Fruit fly (Drosophila melanogaster) whole organism, embryonic: ENCODE data around the gene Mzt1.

Experiments
- Bdp1 ChIP-seq: fragments of 200-800 bp; sonication (Bioruptor generic); optimal IDR thresholded peaks from 3 replicates; lab custom pipeline; 2016; ENCODE audit warnings: missing biosample characterization, missing genetic modification characterization
- CG10267 ChIP-seq: fragments of 200-800 bp; sonication (Bioruptor generic); optimal IDR thresholded peaks from 2 replicates; lab custom pipeline; 2018; ENCODE audit warnings: missing biosample characterization, mild to moderate bottlenecking, missing genetic modification characterization, moderate library complexity
- CG10366 ChIP-seq: fragments of 200-800 bp; sonication (Bioruptor generic); IDR thresholded peaks from 2 replicates; pipeline ENCODE4 v1.3.6; 2022; ENCODE audit warnings: missing biosample characterization, missing genetic modification characterization
- CG10431 ChIP-seq: fragments of 200-800 bp; sonication (Bioruptor generic); optimal IDR thresholded peaks from 3 replicates; lab custom pipeline; 2018; ENCODE audit warnings: missing biosample characterization, mild to moderate bottlenecking, missing genetic modification characterization
- CG10979 ChIP-seq: fragments of 200-800 bp; sonication (Bioruptor generic); optimal IDR thresholded peaks from 2 replicates; lab custom pipeline; 2018; ENCODE audit warnings: missing biosample characterization, mild to moderate bottlenecking, missing genetic modification characterization, moderate library complexity
- CG11085 ChIP-seq: fragments of 200-800 bp; sonication (Bioruptor generic); IDR thresholded peaks from 2 replicates; pipeline ENCODE4 v1.3.6; 2022; ENCODE audit warnings: missing biosample characterization, missing genetic modification characterization
- CG11398 ChIP-seq: fragments of 200-800 bp; sonication (Bioruptor generic); optimal IDR thresholded peaks from 2 replicates; lab custom pipeline; 2016; ENCODE audit warnings: missing biosample characterization, missing genetic modification characterization
- CG11456 ChIP-seq: fragments of 200-800 bp; sonication (Bioruptor generic); IDR thresholded peaks from 3 replicates; pipeline ENCODE4 v1.3.6; 2022; ENCODE audit warnings: missing biosample characterization, missing genetic modification characterization
- CG11504 ChIP-seq: fragments of 200-800 bp; sonication (Bioruptor generic); optimal IDR thresholded peaks from 3 replicates; lab custom pipeline; 2019; ENCODE audit warnings: missing biosample characterization, mild to moderate bottlenecking, missing genetic modification characterization, moderate library complexity
- CG14014 ChIP-seq: fragments of 200-800 bp; sonication (Bioruptor generic); IDR thresholded peaks from 2 replicates; pipeline ENCODE4 v1.3.6; 2022; ENCODE audit warnings: missing biosample characterization, missing genetic modification characterization
- CG14050 ChIP-seq: fragments of 200-800 bp; sonication (Bioruptor generic); IDR thresholded peaks from 3 replicates; pipeline ENCODE4 v1.3.6; 2022; ENCODE audit warnings: missing biosample characterization, missing genetic modification characterization
- CG15269 ChIP-seq: fragments of 200-800 bp; sonication (Bioruptor generic); optimal IDR thresholded peaks from 2 replicates; lab custom pipeline; 2018; ENCODE audit warnings: missing biosample characterization, mild to moderate bottlenecking, missing genetic modification characterization, moderate library complexity
- CG17361 ChIP-seq: fragments of 200-800 bp; sonication (Bioruptor generic); IDR thresholded peaks from 3 replicates; pipeline ENCODE4 v1.3.6; 2022; ENCODE audit warnings: missing biosample characterization, missing genetic modification characterization
- CG17568 ChIP-seq: fragments of 200-800 bp; sonication (Bioruptor generic); optimal IDR thresholded peaks from 2 replicates; lab custom pipeline; 2018; ENCODE audit warnings: missing biosample characterization, mild to moderate bottlenecking, missing genetic modification characterization, moderate library complexity
- CG17912 ChIP-seq: fragments of 200-800 bp; sonication (Bioruptor generic); optimal IDR thresholded peaks from 2 replicates; lab custom pipeline; 2018; ENCODE audit warnings: missing biosample characterization, mild to moderate bottlenecking, missing genetic modification characterization
- CG31441 ChIP-seq: fragments of 200-800 bp; sonication (Bioruptor generic); IDR thresholded peaks from 2 replicates; pipeline ENCODE4 v1.3.6; 2022; ENCODE audit warnings: missing biosample characterization, missing genetic modification characterization
- CG3163 ChIP-seq: fragments of 200-800 bp; sonication (Bioruptor generic); optimal IDR thresholded peaks from 3 replicates; lab custom pipeline; 2016; ENCODE audit warnings: missing biosample characterization, missing genetic modification characterization
- CG3995 ChIP-seq: fragments of 200-800 bp; sonication (Bioruptor generic); optimal IDR thresholded peaks from 3 replicates; lab custom pipeline; 2016; ENCODE audit warnings: missing biosample characterization, missing genetic modification characterization
- CG6272 ChIP-seq: fragments of 200-800 bp; sonication (Bioruptor generic); IDR thresholded peaks from 2 replicates; pipeline ENCODE4 v1.3.6; 2022; ENCODE audit warnings: missing biosample characterization, missing genetic modification characterization
- CG7271 ChIP-seq: fragments of 200-800 bp; sonication (Bioruptor generic); optimal IDR thresholded peaks from 2 replicates; lab custom pipeline; 2018; ENCODE audit warnings: missing biosample characterization, mild to moderate bottlenecking, missing genetic modification characterization, moderate library complexity
- CG7556 ChIP-seq: fragments of 200-800 bp; sonication (Bioruptor generic); optimal IDR thresholded peaks from 2 replicates; lab custom pipeline; 2017; ENCODE audit warnings: missing biosample characterization, mild to moderate bottlenecking, missing genetic modification characterization
- CG7987 ChIP-seq: fragments of 200-800 bp; sonication (Bioruptor generic); optimal IDR thresholded peaks from 2 replicates; lab custom pipeline; 2018; ENCODE audit warnings: missing biosample characterization, mild to moderate bottlenecking, missing genetic modification characterization, moderate library complexity
- CG8359 ChIP-seq: fragments of 200-800 bp; sonication (Bioruptor generic); optimal IDR thresholded peaks from 2 replicates; lab custom pipeline; 2017; ENCODE audit warnings: missing biosample characterization, mild to moderate bottlenecking, missing genetic modification characterization, borderline replicate concordance
- CG8388 ChIP-seq: fragments of 200-800 bp; sonication (Bioruptor generic); optimal IDR thresholded peaks from 2 replicates; lab custom pipeline; 2019; ENCODE audit warnings: missing biosample characterization, mild to moderate bottlenecking, missing genetic modification characterization, moderate library complexity
- CkIIα-i1 ChIP-seq: fragments of 200-800 bp; sonication (Bioruptor generic); IDR thresholded peaks from 2 replicates; pipeline ENCODE4 v1.3.6; 2022; ENCODE audit warnings: missing biosample characterization, missing genetic modification characterization
- D19B ChIP-seq: fragments of 200-800 bp; sonication (Bioruptor generic); optimal IDR thresholded peaks from 2 replicates; lab custom pipeline; 2017; ENCODE audit warnings: missing biosample characterization, mild to moderate bottlenecking, missing genetic modification characterization
- HLH54F ChIP-seq: fragments of 200-800 bp; sonication (Bioruptor generic); optimal IDR thresholded peaks from 3 replicates; lab custom pipeline; 2016; ENCODE audit warnings: missing biosample characterization, missing genetic modification characterization
- HLHmδ ChIP-seq: fragments of 200-800 bp; sonication (Bioruptor generic); optimal IDR thresholded peaks from 2 replicates; lab custom pipeline; 2018; ENCODE audit warnings: missing biosample characterization, mild to moderate bottlenecking, missing genetic modification characterization, moderate library complexity
- Lim3 ChIP-seq: fragments of 200-800 bp; sonication (Bioruptor generic); IDR thresholded peaks from 2 replicates; pipeline ENCODE4 v1.3.6; 2022; ENCODE audit warnings: missing biosample characterization, missing genetic modification characterization
- MESR4 ChIP-seq: fragments of 200-800 bp; sonication (Bioruptor generic); optimal IDR thresholded peaks from 2 replicates; lab custom pipeline; 2018; ENCODE audit warnings: missing biosample characterization, mild to moderate bottlenecking, missing genetic modification characterization, moderate library complexity
- Mrtf ChIP-seq: fragments of 200-800 bp; sonication (Bioruptor generic); IDR thresholded peaks from 3 replicates; pipeline ENCODE4 v1.3.6; 2022; ENCODE audit warnings: missing biosample characterization, missing genetic modification characterization
- Ravus ChIP-seq: fragments of 200-800 bp; sonication (Bioruptor generic); IDR thresholded peaks from 2 replicates; pipeline ENCODE4 v1.3.6; 2022; ENCODE audit warnings: missing biosample characterization, missing genetic modification characterization
- Rfx ChIP-seq: fragments of 200-800 bp; sonication (Bioruptor generic); IDR thresholded peaks from 2 replicates; pipeline ENCODE4 v1.3.6; 2022; ENCODE audit warnings: missing biosample characterization, missing genetic modification characterization
- al ChIP-seq: fragments of 200-800 bp; sonication (Bioruptor generic); IDR thresholded peaks from 2 replicates; pipeline ENCODE4 v1.3.6; 2022; ENCODE audit warnings: missing biosample characterization, missing genetic modification characterization
- ash1 ChIP-seq: fragments of 200-800 bp; sonication (Bioruptor generic); optimal IDR thresholded peaks from 2 replicates; lab custom pipeline; 2018; ENCODE audit warnings: missing biosample characterization, mild to moderate bottlenecking, missing genetic modification characterization
- ato ChIP-seq: fragments of 200-800 bp; sonication (Bioruptor generic); IDR thresholded peaks from 2 replicates; pipeline ENCODE4 v1.3.6; 2022; ENCODE audit warnings: missing biosample characterization, missing genetic modification characterization; ENCODE audit not compliant: partially characterized antibody
- crc ChIP-seq: fragments of 200-800 bp; sonication (Bioruptor generic); optimal IDR thresholded peaks from 2 replicates; lab custom pipeline; 2016; ENCODE audit warnings: missing biosample characterization, missing genetic modification characterization
- crol ChIP-seq: fragments of 200-800 bp; sonication (Bioruptor generic); IDR thresholded peaks from 2 replicates; pipeline ENCODE4 v1.3.6; 2022; ENCODE audit warnings: missing biosample characterization, missing genetic modification characterization
- exex ChIP-seq: fragments of 200-800 bp; sonication (Bioruptor generic); optimal IDR thresholded peaks from 4 replicates; lab custom pipeline; 2018; ENCODE audit warnings: missing biosample characterization, mild to moderate bottlenecking, missing genetic modification characterization, moderate library complexity
- grau ChIP-seq: fragments of 200-800 bp; optimal IDR thresholded peaks from 3 replicates; lab custom pipeline; 2019; ENCODE audit warnings: missing biosample characterization, mild to moderate bottlenecking, missing genetic modification characterization, moderate library complexity
- lola ChIP-seq, 3 experiments: fragments of >200 bp in 2 of 3; fragments of 200-800 bp in 1 of 3; sonication (Bioruptor generic) in 1 of 3; optimal IDR thresholded peaks; 2 replicates each; lab custom pipeline; 2017 to 2019; ENCODE audit warnings: missing biosample characterization in 3 of 3, missing genetic modification characterization in 3 of 3, mild to moderate bottlenecking in 1 of 3, moderate library complexity in 1 of 3
- p53 ChIP-seq: fragments of 200-800 bp; sonication (Bioruptor generic); optimal IDR thresholded peaks from 2 replicates; lab custom pipeline; 2016; ENCODE audit warnings: missing biosample characterization, missing genetic modification characterization
- peb ChIP-seq: fragments of 200-800 bp; sonication (Bioruptor generic); IDR thresholded peaks from 2 replicates; pipeline ENCODE4 v1.3.6; 2022; ENCODE audit warnings: missing biosample characterization, missing genetic modification characterization
- pita ChIP-seq: fragments of 200-800 bp; sonication (Bioruptor generic); optimal IDR thresholded peaks from 2 replicates; lab custom pipeline; 2017; ENCODE audit warnings: missing biosample characterization, mild to moderate bottlenecking, missing genetic modification characterization
- scrt ChIP-seq: fragments of 200-800 bp; sonication (Bioruptor generic); optimal IDR thresholded peaks from 2 replicates; lab custom pipeline; 2018; ENCODE audit warnings: missing biosample characterization, mild to moderate bottlenecking, missing genetic modification characterization, moderate library complexity
- sd ChIP-seq: fragments of 200-800 bp; sonication (Bioruptor generic); optimal IDR thresholded peaks from 3 replicates; lab custom pipeline; 2018; ENCODE audit warnings: missing biosample characterization, mild to moderate bottlenecking, missing genetic modification characterization, moderate library complexity
- sima ChIP-seq: fragments of 200-800 bp; sonication (Bioruptor generic); optimal IDR thresholded peaks from 2 replicates; lab custom pipeline; 2016; ENCODE audit warnings: missing biosample characterization, missing genetic modification characterization
- sisA ChIP-seq: fragments of 200-800 bp; sonication (Bioruptor generic); IDR thresholded peaks from 2 replicates; pipeline ENCODE4 v1.3.6; 2022; ENCODE audit warnings: missing biosample characterization, missing genetic modification characterization
- sr ChIP-seq: fragments of 200-800 bp; sonication (Bioruptor generic); IDR thresholded peaks from 3 replicates; pipeline ENCODE4 v1.3.6; 2022; ENCODE audit warnings: missing biosample characterization, missing genetic modification characterization
- sug ChIP-seq: fragments of 200-800 bp; optimal IDR thresholded peaks from 2 replicates; lab custom pipeline; 2019; ENCODE audit warnings: missing biosample characterization, mild to moderate bottlenecking, missing genetic modification characterization, moderate library complexity

The Mzt1 gene

dm6 chr3L:2417399-2418040 is 28.5 kb downstream of the Mzt1 start (continued):
- peak; percentile 57; the same call in 1 of the 2 replicates for TF ChIP-seq sisA (GFP tag; lab: Robert Waterston, UW)
- TF ChIP-seq pita (GFP tag; lab: Kevin White, UChicago) = no peak
- TF ChIP-seq al = no peak; the same call in 1 of the 2 replicates
- TF ChIP-seq CG11456 (GFP tag; lab: Robert Waterston, UW) = no peak
- no peak for TF ChIP-seq ato (GFP tag; lab: Robert Waterston, UW)
- TF ChIP-seq D19B (GFP tag; lab: Kevin White, UChicago) = no peak
- TF ChIP-seq crc = no peak
- no peak for TF ChIP-seq sr (GFP tag; lab: Robert Waterston, UW)
- TF ChIP-seq Lim3 (GFP tag; lab: Robert Waterston, UW) = no peak
- TF ChIP-seq CG31441 = peak; percentile 81
- no peak for TF ChIP-seq CG6272 (GFP tag; lab: Robert Waterston, UW)
- peak; percentile 90 for TF ChIP-seq CG17361
- TF ChIP-seq sd (tag; lab: Kevin White, UChicago) = peak; percentile 16
- peak; percentile 61 for TF ChIP-seq scrt (GFP tag; lab: Kevin White, UChicago)
- peak; percentile 13; the same call in 1 of the 2 replicates for TF ChIP-seq CG10366 (GFP tag; lab: Robert Waterston, UW)
- no peak for TF ChIP-seq CG3163 (GFP tag; lab: Kevin White, UChicago)
- TF ChIP-seq p53 = no peak
- TF ChIP-seq MESR4 (GFP tag; lab: Kevin White, UChicago) = no peak
- peak; percentile 84 for TF ChIP-seq CG15269 (tag; lab: Kevin White, UChicago)
- no peak for TF ChIP-seq Bdp1 (GFP tag; lab: Kevin White, UChicago)
- TF ChIP-seq HLH54F (GFP tag; lab: Kevin White, UChicago) = no peak
- TF ChIP-seq CkIIα-i1 (GFP tag; lab: Robert Waterston, UW) = no peak
- peak in 1 of 3 experiments; percentile 68 for TF ChIP-seq lola (GFP tag; optimal IDR thresholded peaks at IDR 0.05; lab: Kevin White, UChicago)
- TF ChIP-seq CG3995 (GFP tag; lab: Kevin White, UChicago) = no peak
- no peak for TF ChIP-seq CG11398 (GFP tag; lab: Kevin White, UChicago)
- no peak for TF ChIP-seq HLHmδ (GFP tag; lab: Kevin White, UChicago)
- TF ChIP-seq CG10267 (tag; lab: Kevin White, UChicago) = peak; percentile 77
- TF ChIP-seq CG14050 (GFP tag; lab: Robert Waterston, UW) = no peak
- TF ChIP-seq CG7271 (tag; lab: Kevin White, UChicago) = no peak
- peak; percentile 15 for TF ChIP-seq CG7987 (GFP tag; lab: Kevin White, UChicago)
- TF ChIP-seq grau (tag; lab: Kevin White, UChicago) = peak; percentile 82
- peak; percentile 87 for TF ChIP-seq CG11504 (tag; lab: Kevin White, UChicago)
- no peak for TF ChIP-seq crol
- TF ChIP-seq CG10979 (tag; lab: Kevin White, UChicago) = peak; percentile 81
- peak; percentile 9 for TF ChIP-seq exex
- TF ChIP-seq Mrtf (GFP tag; lab: Robert Waterston, UW) = 0 out of 3 replicates have a peak, but pooled peaks have one; percentile 43
- TF ChIP-seq CG8359 (GFP tag; lab: Kevin White, UChicago) = peak; percentile 51
- no peak for TF ChIP-seq sima (GFP tag; lab: Kevin White, UChicago)
- TF ChIP-seq ash1 = no peak
- peak; percentile 21; the same call in 1 of the 2 replicates for TF ChIP-seq Rfx (GFP tag; lab: Robert Waterston, UW)
- no peak for TF ChIP-seq CG11085 (GFP tag; lab: Robert Waterston, UW)
- peak; percentile 67 for TF ChIP-seq CG8388 (GFP tag; lab: Kevin White, UChicago)
- TF ChIP-seq Ravus (GFP tag; lab: Robert Waterston, UW) = no peak
- peak; percentile 87 for TF ChIP-seq CG7556 (GFP tag; lab: Kevin White, UChicago)
- TF ChIP-seq CG17912 (GFP tag; lab: Kevin White, UChicago) = no peak
- peak; percentile 68 for TF ChIP-seq sug (tag; lab: Kevin White, UChicago)
- TF ChIP-seq CG10431 (GFP tag; lab: Kevin White, UChicago) = peak; percentile 4
- TF ChIP-seq CG14014 (GFP tag; lab: Robert Waterston, UW) = 0 out of 2 replicates have a peak, but pooled peaks have one; percentile 19
- peak; percentile 31 for TF ChIP-seq CG17568 (GFP tag; lab: Kevin White, UChicago)
- TF ChIP-seq peb = peak; percentile 8; the same call in 1 of the 2 replicates
